Fruit fly (Drosophila melanogaster) S2 (cell line): ENCODE results near the gene CG9521.

Experiments
- CG8478 ChIP-seq: fragments of >200 bp; optimal IDR thresholded peaks from 2 replicates; lab custom pipeline; 2018
- CTCF ChIP-seq, 2 experiments: fragments of >200 bp; optimal IDR thresholded peaks; 2 replicates each; lab custom pipeline; 2018

The CG9521 gene

dm6 chrX:14850069-14850468 is 3.0 kb downstream of the CG9521 start:
- TF ChIP-seq CTCF (optimal IDR thresholded peaks at IDR 0.05; lab: Kevin White, UChicago) (no peak), CG8478 (lab: Kevin White, UChicago) (no peak)

- TF ChIP-seq CG8478 (lab: Kevin White, UChicago) (no peak), CTCF (optimal IDR thresholded peaks at IDR 0.05; lab: Kevin White, UChicago) (no peak)
Measured at dm6 chrX:14848755-14849354, 4.2 kb downstream of the CG9521 start, which contains the start of gene CG9522. TSS of gene CG9522 (minus strand) at chrX:14848808.

dm6 chrX:14846116-14846614 is 6.9 kb downstream of the CG9521 start:
- TF ChIP-seq CTCF (optimal IDR thresholded peaks at IDR 0.05; lab: Kevin White, UChicago) (no peak), CG8478 (lab: Kevin White, UChicago) (no peak)

- TF ChIP-seq CG8478 (lab: Kevin White, UChicago), result no peak
- no peak for TF ChIP-seq CTCF (optimal IDR thresholded peaks at IDR 0.05; lab: Kevin White, UChicago)
Measured at dm6 chrX:14844657-14845056, 8.4 kb downstream of the CG9521 start, which contains the start of gene CG12539. TSS of gene CG12539 (minus strand) at chrX:14844757.

- TF ChIP-seq CG8478 (lab: Kevin White, UChicago), result no peak
- TF ChIP-seq CTCF (optimal IDR thresholded peaks at IDR 0.05; lab: Kevin White, UChicago), result no peak
Measured at dm6 chrX:14841893-14842505, 11.1 kb downstream of the CG9521 start.

- no peak for TF ChIP-seq CG8478 (lab: Kevin White, UChicago)
- TF ChIP-seq CTCF (optimal IDR thresholded peaks at IDR 0.05; lab: Kevin White, UChicago), result no peak
Measured at dm6 chrX:14840417-14840872, 12.6 kb downstream of the CG9521 start.

dm6 chrX:14839739-14840347 is 13.2 kb downstream of the CG9521 start:
- no peak for TF ChIP-seq CG8478 (lab: Kevin White, UChicago)
- no peak for TF ChIP-seq CTCF (optimal IDR thresholded peaks at IDR 0.05; lab: Kevin White, UChicago)

dm6 chrX:14839047-14839446 is 14.0 kb downstream of the CG9521 start, which contains the start of the genes CG32590 and Flo2:
TSS of gene CG32590 (minus strand) at chrX:14839106.
TSS of gene Flo2 (plus strand) at chrX:14839376.
- no peak for TF ChIP-seq CTCF (optimal IDR thresholded peaks at IDR 0.05; lab: Kevin White, UChicago)
- TF ChIP-seq CG8478 (lab: Kevin White, UChicago), result no peak

dm6 chrX:14837983-14838382 is 15.1 kb downstream of the CG9521 start, which contains the start of gene Grx5:
TSS of gene Grx5 (minus strand) at chrX:14838198.
- TF ChIP-seq CG8478 (lab: Kevin White, UChicago) (no peak), CTCF (optimal IDR thresholded peaks at IDR 0.05; lab: Kevin White, UChicago) (no peak)

dm6 chrX:14836425-14836824 is 16.6 kb downstream of the CG9521 start, which contains the start of gene CG14410:
TSS of gene CG14410 (plus strand) at chrX:14836725.
- TF ChIP-seq CTCF (optimal IDR thresholded peaks at IDR 0.05; lab: Kevin White, UChicago), result no peak
- no peak for TF ChIP-seq CG8478 (lab: Kevin White, UChicago)

dm6 chrX:14832562-14833303 is 20.3 kb downstream of the CG9521 start, which contains the start of gene CG14411:
TSS of gene CG14411 (plus strand) at chrX:14832647.
- TF ChIP-seq CG8478 (lab: Kevin White, UChicago), result no peak
- no peak for TF ChIP-seq CTCF (optimal IDR thresholded peaks at IDR 0.05; lab: Kevin White, UChicago)

dm6 chrX:14831713-14832561 is 21.1 kb downstream of the CG9521 start, which contains the start of gene CG14408:
TSS of gene CG14408 (minus strand) at chrX:14832033.
- TF ChIP-seq CTCF (optimal IDR thresholded peaks at IDR 0.05; lab: Kevin White, UChicago), result no peak
- TF ChIP-seq CG8478 (lab: Kevin White, UChicago), result no peak

dm6 chrX:14827643-14828042 is 25.4 kb downstream of the CG9521 start:
- TF ChIP-seq CTCF (optimal IDR thresholded peaks at IDR 0.05; lab: Kevin White, UChicago) (no peak), CG8478 (lab: Kevin White, UChicago) (no peak)
